Worm (Caenorhabditis elegans): ENCODE results near the gene T23F2.5.
A peak's percentile ranks its signal among the peaks of the same experiment; 100 is the strongest.

T23F2.5 gene

DNA sequence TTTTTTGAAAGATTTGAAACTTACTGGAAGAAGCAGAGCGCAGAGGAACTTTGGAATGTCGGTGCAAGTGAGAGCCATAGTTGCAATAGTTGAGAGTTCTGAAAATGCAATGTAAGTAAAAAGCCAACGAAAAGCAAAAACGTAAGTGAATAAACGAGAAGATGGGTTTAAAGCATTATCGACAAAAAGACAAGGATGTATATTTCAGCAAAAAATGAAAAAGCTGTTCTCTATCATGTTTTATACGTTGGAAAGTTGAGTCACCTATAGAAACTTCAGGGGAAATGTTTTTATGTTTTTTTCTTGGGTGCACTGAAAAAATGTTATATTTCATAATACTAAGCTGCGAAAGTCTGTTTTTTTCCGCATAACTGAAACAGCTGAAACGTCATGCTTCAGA lies at the start of gene T23F2.5:
Gene T23F2.5 (minus strand): TSS at position 101 of the 400 bp plus-strand sequence.
- TF ChIP-seq dmd-4 (tag; optimal IDR thresholded peaks at IDR 0.05) (no peak), nhr-129 (tag; optimal IDR thresholded peaks at IDR 0.05) (no peak), crh-2 (tag; optimal IDR thresholded peaks at IDR 0.05) (no peak), peb-1 (tag; optimal IDR thresholded peaks at IDR 0.05) (no peak), sma-9 (GFP tag; optimal IDR thresholded peaks at IDR 0.05) (no peak), sma-9 (tag; optimal IDR thresholded peaks at IDR 0.05) (no peak), mdl-1 (tag; optimal IDR thresholded peaks at IDR 0.05) (no peak), zag-1 (tag; optimal IDR thresholded peaks at IDR 0.05) (no peak), nhr-77 (tag; optimal IDR thresholded peaks at IDR 0.05) (no peak), sma-3 (GFP tag; optimal IDR thresholded peaks at IDR 0.05) (no peak), lsy-2 (tag; optimal IDR thresholded peaks at IDR 0.05) (no peak), elt-3 (tag; optimal IDR thresholded peaks at IDR 0.05) (no peak)

ce11 chrX:5565478-5565877 lies 48.5 kb upstream of the T23F2.5 start:
- TF ChIP-seq skn-1 (tag; optimal IDR thresholded peaks at IDR 0.05) (no peak), ceh-82 (tag; optimal IDR thresholded peaks at IDR 0.05) (no peak), ceh-16 (tag; optimal IDR thresholded peaks at IDR 0.05) (no peak), unc-39 (tag; optimal IDR thresholded peaks at IDR 0.05) (no peak), lsy-2 (tag; optimal IDR thresholded peaks at IDR 0.05) (no peak), nhr-129 (tag; optimal IDR thresholded peaks at IDR 0.05) (no peak), ztf-11 (tag; optimal IDR thresholded peaks at IDR 0.05) (no peak), gmeb-1 (tag; optimal IDR thresholded peaks at IDR 0.05) (no peak), C34F6.9 (tag; optimal IDR thresholded peaks at IDR 0.05) (no peak), elt-3 (tag; optimal IDR thresholded peaks at IDR 0.05) (no peak), peb-1 (tag; optimal IDR thresholded peaks at IDR 0.05) (no peak), fos-1 (tag; optimal IDR thresholded peaks at IDR 0.05) (no peak), nhr-21 (tag; optimal IDR thresholded peaks at IDR 0.05) (no peak), Y55F3AM.14 (GFP tag; optimal IDR thresholded peaks at IDR 0.05) (no peak), mdl-1 (tag; optimal IDR thresholded peaks at IDR 0.05) (no peak)

ce11 chrX:5557966-5558365 lies 41.0 kb upstream of the T23F2.5 start, which contains the start of gene C38C5.1:
TSS of gene C38C5.1 (plus strand) at chrX:5558055.
- TF ChIP-seq C34F6.9 (tag; optimal IDR thresholded peaks at IDR 0.05) (no peak), nhr-11 (tag; optimal IDR thresholded peaks at IDR 0.05) (no peak), ztf-11 (tag; optimal IDR thresholded peaks at IDR 0.05) (no peak), sem-4 (tag; optimal IDR thresholded peaks at IDR 0.05) (no peak), nhr-237 (tag; optimal IDR thresholded peaks at IDR 0.05) (no peak), R02D3.7 (tag; optimal IDR thresholded peaks at IDR 0.05) (no peak), skn-1 (tag; optimal IDR thresholded peaks at IDR 0.05) (no peak), mdl-1 (tag; optimal IDR thresholded peaks at IDR 0.05) (no peak), elt-3 (tag; optimal IDR thresholded peaks at IDR 0.05) (no peak), lin-39 (tag; optimal IDR thresholded peaks at IDR 0.05) (no peak), dmd-4 (tag; optimal IDR thresholded peaks at IDR 0.05) (no peak), nhr-12 (tag; optimal IDR thresholded peaks at IDR 0.05) (no peak), ceh-82 (tag; optimal IDR thresholded peaks at IDR 0.05) (no peak)

ce11 chrX:5555055-5555629 lies 38.2 kb upstream of the T23F2.5 start:
- TF ChIP-seq nhr-10 (tag; optimal IDR thresholded peaks at IDR 0.05) (no peak), C34F6.9 (tag; optimal IDR thresholded peaks at IDR 0.05) (no peak), ztf-11 (tag; optimal IDR thresholded peaks at IDR 0.05) (no peak), lin-13 (GFP tag; optimal IDR thresholded peaks at IDR 0.05) (no peak)

- TF ChIP-seq lin-11 (tag; optimal IDR thresholded peaks at IDR 0.05): peak; percentile 6
- TF ChIP-seq R02D3.7 (tag; optimal IDR thresholded peaks at IDR 0.05): no peak
These were observed 35.7 kb upstream of the T23F2.5 start, which contains the start of gene ifta-1 for ce11 chrX:5552652-5553051. TSS of gene ifta-1 (minus strand) at chrX:5552752.

- TF ChIP-seq ceh-82 (tag; optimal IDR thresholded peaks at IDR 0.05): no peak
- no peak for TF ChIP-seq fos-1 (tag; optimal IDR thresholded peaks at IDR 0.05)
- no peak for TF ChIP-seq mdl-1 (tag; optimal IDR thresholded peaks at IDR 0.05)
- TF ChIP-seq nhr-23 (tag; optimal IDR thresholded peaks at IDR 0.05): no peak
- TF ChIP-seq nhr-25 (tag; optimal IDR thresholded peaks at IDR 0.05): no peak
- no peak for TF ChIP-seq R02D3.7 (tag; optimal IDR thresholded peaks at IDR 0.05)
- no peak for TF ChIP-seq nhr-10 (tag; optimal IDR thresholded peaks at IDR 0.05)
- TF ChIP-seq peb-1 (tag; optimal IDR thresholded peaks at IDR 0.05): no peak
These were observed 30.9 kb upstream of the T23F2.5 start for ce11 chrX:5547828-5548227.

Measured in whole organism, L2 larva.